Fruit fly (Drosophila melanogaster): ENCODE measurements around the gene CG6136.

- TF ChIP-seq Jra (GFP tag; optimal IDR thresholded peaks at IDR 0.05): peak; percentile 30
- TF ChIP-seq lola (GFP tag; optimal IDR thresholded peaks at IDR 0.05): no peak
These were observed 38.9 kb upstream of the CG6136 start for dm6 chr3R:15410689-15411587.
